Worm (Caenorhabditis elegans) whole organism, L1 larva: ENCODE measurements around the gene lgc-48.

Source experiments
- C34B4.2 ChIP-seq: sonication (generic microtip); optimal IDR thresholded peaks from 2 replicates; lab custom pipeline; 2017; ENCODE audit warnings: mild to moderate bottlenecking, missing genetic modification characterization, missing compliant biosample characterization
- Y116A8C.19 ChIP-seq: sonication (generic microtip); optimal IDR thresholded peaks from 2 replicates; lab custom pipeline; 2016; ENCODE audit warnings: missing compliant biosample characterization, missing genetic modification characterization, borderline replicate concordance
- ama-1 ChIP-seq: fragments of 150-350 bp; optimal IDR thresholded peaks from 2 replicates; lab custom pipeline; 2014
- ceh-82 ChIP-seq, 3 experiments: fragments of 150-350 bp in 1 of 3; sonication (generic microtip) in 2 of 3; optimal IDR thresholded peaks; 2 replicates each; lab custom pipeline; 2014 to 2017; ENCODE audit warnings: missing biosample characterization in 3 of 3, missing genetic modification characterization in 3 of 3
- dpl-1 ChIP-seq, 3 experiments: fragments of 150-350 bp in 2 of 3; sonication (generic microtip) in 1 of 3; optimal IDR thresholded peaks; 2 replicates each; lab custom pipeline; 2014 to 2017; ENCODE audit warnings: missing biosample characterization in 3 of 3, missing genetic modification characterization in 3 of 3, missing genetic modification reagents in 3 of 3
- dsc-1 ChIP-seq: sonication (generic microtip); optimal IDR thresholded peaks from 2 replicates; lab custom pipeline; 2016; ENCODE audit warnings: mild to moderate bottlenecking, missing genetic modification characterization, missing compliant biosample characterization
- efl-3 ChIP-seq: fragments of 200-800 bp; sonication (Bioruptor generic); optimal IDR thresholded peaks from 2 replicates; lab custom pipeline; 2018; ENCODE audit warnings: mild to moderate bottlenecking, missing genetic modification characterization, missing compliant biosample characterization
- egl-27 ChIP-seq, 2 experiments: fragments of 150-350 bp in 1 of 2; sonication (generic microtip); optimal IDR thresholded peaks; 3 replicates each; lab custom pipeline; 2017 to 2018; ENCODE audit warnings: missing biosample characterization in 2 of 2, missing genetic modification characterization in 2 of 2, missing genetic modification reagents in 2 of 2
- elt-2 ChIP-seq: sonication (generic microtip); optimal IDR thresholded peaks from 2 replicates; lab custom pipeline; 2016; ENCODE audit warnings: missing genetic modification characterization, mild to moderate bottlenecking, inconsistent platforms, missing compliant biosample characterization, missing genetic modification reagents
- elt-3 ChIP-seq, 6 experiments: fragments of 150-350 bp in 1 of 6; sonication (generic microtip); optimal IDR thresholded peaks; 2 replicates each; lab custom pipeline; 2017 to 2018; ENCODE audit warnings: missing biosample characterization in 6 of 6, missing genetic modification characterization in 6 of 6, inconsistent platforms in 1 of 6
- ets-5 ChIP-seq: fragments of 200-800 bp; sonication (Bioruptor generic); IDR thresholded peaks from 2 replicates; pipeline ENCODE4 v1.3.6; 2022; ENCODE audit warnings: missing genetic modification characterization, missing compliant biosample characterization
- hlh-17 ChIP-seq: fragments of 200-800 bp; sonication (Bioruptor generic); optimal IDR thresholded peaks from 2 replicates; lab custom pipeline; 2018; ENCODE audit warnings: missing genetic modification characterization, mild to moderate bottlenecking, missing compliant biosample characterization, moderate library complexity, borderline replicate concordance
- hlh-4 ChIP-seq: sonication (generic microtip); optimal IDR thresholded peaks from 2 replicates; lab custom pipeline; 2016; ENCODE audit warnings: mild to moderate bottlenecking, missing genetic modification characterization, missing compliant biosample characterization
- hpl-2 ChIP-seq: fragments of 150-350 bp; optimal IDR thresholded peaks from 2 replicates; lab custom pipeline; 2014; ENCODE audit warnings: missing biosample characterization, missing genetic modification reagents, missing genetic modification characterization
- irx-1 ChIP-seq: sonication (generic microtip); optimal IDR thresholded peaks from 2 replicates; lab custom pipeline; 2016; ENCODE audit warnings: missing genetic modification characterization, missing compliant biosample characterization
- jun-1 ChIP-seq: fragments of 150-350 bp; optimal IDR thresholded peaks from 2 replicates; lab custom pipeline; 2014; ENCODE audit warnings: missing biosample characterization, missing genetic modification reagents, missing genetic modification characterization
- lin-13 ChIP-seq: fragments of 150-350 bp; optimal IDR thresholded peaks from 2 replicates; lab custom pipeline; 2014; ENCODE audit warnings: missing biosample characterization, missing genetic modification reagents, missing genetic modification characterization
- lin-14 ChIP-seq: fragments of 200-800 bp; sonication (Bioruptor generic); optimal IDR thresholded peaks from 2 replicates; lab custom pipeline; 2018; ENCODE audit warnings: mild to moderate bottlenecking, missing genetic modification characterization, moderate library complexity, missing compliant biosample characterization
- lin-15B ChIP-seq: fragments of 150-350 bp; sonication (generic microtip); optimal IDR thresholded peaks from 3 replicates; lab custom pipeline; 2014; ENCODE audit warnings: missing biosample characterization, missing genetic modification characterization
- lin-35 ChIP-seq, 2 experiments: fragments of 150-350 bp; optimal IDR thresholded peaks; 2 replicates each; lab custom pipeline; 2014; ENCODE audit warnings: missing biosample characterization in 2 of 2, missing genetic modification characterization in 2 of 2, missing genetic modification reagents in 2 of 2
- lin-39 ChIP-seq: fragments of 150-350 bp; optimal IDR thresholded peaks from 2 replicates; lab custom pipeline; 2014; ENCODE audit warnings: missing biosample characterization, missing genetic modification reagents, missing genetic modification characterization
- mdl-1 ChIP-seq, 2 experiments: fragments of 150-350 bp; optimal IDR thresholded peaks; 2 replicates each; lab custom pipeline; 2014 to 2017; ENCODE audit warnings: missing biosample characterization in 2 of 2, missing genetic modification characterization in 2 of 2, inconsistent platforms in 1 of 2
- mep-1 ChIP-seq: fragments of 150-350 bp; optimal IDR thresholded peaks from 2 replicates; lab custom pipeline; 2014; ENCODE audit warnings: missing biosample characterization, missing genetic modification characterization
- nhr-11 ChIP-seq: fragments of 150-350 bp; optimal IDR thresholded peaks from 2 replicates; lab custom pipeline; 2014; ENCODE audit warnings: missing biosample characterization, missing genetic modification characterization
- nhr-20 ChIP-seq: sonication (generic microtip); optimal IDR thresholded peaks from 2 replicates; lab custom pipeline; 2016; ENCODE audit warnings: mild to moderate bottlenecking, missing genetic modification characterization, missing compliant biosample characterization
- nhr-237 ChIP-seq: fragments of 150-350 bp; optimal IDR thresholded peaks from 2 replicates; lab custom pipeline; 2014; ENCODE audit warnings: missing biosample characterization, missing genetic modification characterization
- nhr-28 ChIP-seq: fragments of 150-350 bp; optimal IDR thresholded peaks from 2 replicates; lab custom pipeline; 2014; ENCODE audit warnings: missing biosample characterization, missing genetic modification characterization
- nhr-71 ChIP-seq: sonication (generic microtip); optimal IDR thresholded peaks from 2 replicates; lab custom pipeline; 2016; ENCODE audit warnings: mild to moderate bottlenecking, missing genetic modification characterization, moderate library complexity, missing compliant biosample characterization
- nhr-76 ChIP-seq: sonication (generic microtip); optimal IDR thresholded peaks from 2 replicates; lab custom pipeline; 2017; ENCODE audit warnings: missing biosample characterization, missing genetic modification characterization
- nhr-77 ChIP-seq: fragments of 150-350 bp; optimal IDR thresholded peaks from 2 replicates; lab custom pipeline; 2014; ENCODE audit warnings: missing biosample characterization, missing genetic modification characterization
- nhr-84 ChIP-seq: sonication (generic microtip); optimal IDR thresholded peaks from 2 replicates; lab custom pipeline; 2017; ENCODE audit warnings: missing biosample characterization, missing genetic modification characterization
- nhr-85 ChIP-seq: sonication (generic microtip); peaks from one replicate; lab custom pipeline; 2016; ENCODE audit warnings: missing genetic modification characterization, inconsistent platforms, missing compliant biosample characterization
- nhr-90 ChIP-seq: sonication (generic microtip); optimal IDR thresholded peaks from 2 replicates; lab custom pipeline; 2016; ENCODE audit warnings: mild to moderate bottlenecking, missing genetic modification characterization, missing compliant biosample characterization; ENCODE audit not compliant: poor library complexity
- pax-3 ChIP-seq: fragments of 200-800 bp; sonication (Bioruptor generic); optimal IDR thresholded peaks from 2 replicates; lab custom pipeline; 2018; ENCODE audit warnings: mild to moderate bottlenecking, missing genetic modification characterization, moderate library complexity, missing compliant biosample characterization
- pqm-1 ChIP-seq: sonication (generic microtip); optimal IDR thresholded peaks from 3 replicates; lab custom pipeline; 2017; ENCODE audit warnings: missing biosample characterization, missing genetic modification characterization
- snpc-4 ChIP-seq: fragments of 150-350 bp; optimal IDR thresholded peaks from 2 replicates; lab custom pipeline; 2014; ENCODE audit warnings: missing biosample characterization, missing genetic modification characterization
- sptf-1 ChIP-seq: fragments of 150-350 bp; optimal IDR thresholded peaks from 2 replicates; lab custom pipeline; 2014; ENCODE audit warnings: missing biosample characterization, missing genetic modification characterization
- sup-37 ChIP-seq: fragments of 200-800 bp; sonication (Bioruptor generic); optimal IDR thresholded peaks from 2 replicates; lab custom pipeline; 2018; ENCODE audit warnings: mild to moderate bottlenecking, missing genetic modification characterization, missing compliant biosample characterization
- tbx-2 ChIP-seq: sonication (generic microtip); optimal IDR thresholded peaks from 2 replicates; lab custom pipeline; 2016; ENCODE audit warnings: missing genetic modification characterization, missing compliant biosample characterization
- unc-130 ChIP-seq: fragments of 150-350 bp; optimal IDR thresholded peaks from 2 replicates; lab custom pipeline; 2017; ENCODE audit warnings: missing biosample characterization, missing genetic modification characterization, inconsistent platforms
- unc-62 ChIP-seq: fragments of 150-350 bp; optimal IDR thresholded peaks from 2 replicates; lab custom pipeline; 2014; ENCODE audit warnings: missing biosample characterization, missing genetic modification reagents, missing genetic modification characterization
- zip-4 ChIP-seq: fragments of 200-800 bp; sonication (Bioruptor generic); optimal IDR thresholded peaks from 2 replicates; lab custom pipeline; 2018; ENCODE audit warnings: mild to moderate bottlenecking, missing genetic modification characterization, moderate library complexity, missing compliant biosample characterization

Gene lgc-48

DNA sequence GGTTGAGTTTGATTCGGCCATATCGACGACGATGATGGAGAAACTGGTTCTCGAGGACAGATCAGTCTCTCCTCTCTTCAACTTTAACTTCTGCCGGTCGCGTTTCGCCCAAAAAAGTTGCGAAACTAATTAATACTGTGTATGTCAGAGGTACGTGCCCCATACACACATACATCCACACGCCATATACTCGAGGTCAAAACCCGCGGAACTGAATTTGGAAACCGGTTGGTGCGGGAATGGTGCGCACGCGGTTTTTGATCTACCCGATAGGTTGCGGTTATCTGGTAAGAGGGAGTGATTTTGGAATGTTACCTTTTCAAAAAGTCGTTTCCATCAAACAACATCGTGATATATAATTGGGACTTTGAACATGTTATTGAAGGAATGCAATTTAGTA is 40.1 kb downstream of the lgc-48 start, which contains the start of gene ifbp-1 (continued):
- TF ChIP-seq nhr-237 (tag; lab: Kevin White, UChicago) (no peak), ets-5 (GFP tag; lab: Robert Waterston, UW) (no peak), nhr-84 (tag; lab: Kevin White, UChicago) (no peak), zip-4 (GFP tag; lab: Kevin White, UChicago) (peak; percentile 31), lin-14 (GFP tag; lab: Kevin White, UChicago) (peak; percentile 96), hpl-2 (GFP tag; lab: Kevin White, UChicago) (no peak), lin-13 (GFP tag; lab: Kevin White, UChicago) (peak; percentile 63), jun-1 (tag; lab: Kevin White, UChicago) (no peak), nhr-90 (tag; lab: Kevin White, UChicago) (peak; percentile 85), egl-27 (tag; optimal IDR thresholded peaks at IDR 0.05; lab: Kevin White, UChicago) (peak in 1 of 2 experiments; percentile 41), nhr-20 (tag; lab: Kevin White, UChicago) (peak; percentile 89), nhr-77 (tag; lab: Kevin White, UChicago) (no peak), ceh-82 (tag; optimal IDR thresholded peaks at IDR 0.05; lab: Kevin White, UChicago) (peak in 1 of 3 experiments; percentile 19), efl-3 (peak; percentile 26), pqm-1 (no peak), ama-1 (lab: Kevin White, UChicago) (no peak), elt-3 (tag; optimal IDR thresholded peaks at IDR 0.05; lab: Kevin White, UChicago) (peak; percentile 39 to 96 (median 91)), nhr-11 (tag; lab: Kevin White, UChicago) (peak; percentile 26), nhr-76 (tag; lab: Kevin White, UChicago) (no peak), nhr-28 (tag; lab: Kevin White, UChicago) (no peak), sup-37 (GFP tag; lab: Kevin White, UChicago) (no peak), pax-3 (tag; lab: Kevin White, UChicago) (peak; percentile 10), snpc-4 (no peak), C34B4.2 (tag; lab: Kevin White, UChicago) (no peak), irx-1 (tag; lab: Kevin White, UChicago) (peak; percentile 20), hlh-17 (no peak), nhr-71 (tag; lab: Kevin White, UChicago) (peak; percentile 85), mep-1 (tag; lab: Kevin White, UChicago) (peak; percentile 69), sptf-1 (tag; lab: Kevin White, UChicago) (no peak), unc-62 (GFP tag; lab: Kevin White, UChicago) (no peak), dsc-1 (tag; lab: Kevin White, UChicago) (no peak), mdl-1 (tag; optimal IDR thresholded peaks at IDR 0.05; lab: Kevin White, UChicago) (peak in 1 of 2 experiments; percentile 92), Y116A8C.19 (no peak), lin-15B (no peak)

DNA sequence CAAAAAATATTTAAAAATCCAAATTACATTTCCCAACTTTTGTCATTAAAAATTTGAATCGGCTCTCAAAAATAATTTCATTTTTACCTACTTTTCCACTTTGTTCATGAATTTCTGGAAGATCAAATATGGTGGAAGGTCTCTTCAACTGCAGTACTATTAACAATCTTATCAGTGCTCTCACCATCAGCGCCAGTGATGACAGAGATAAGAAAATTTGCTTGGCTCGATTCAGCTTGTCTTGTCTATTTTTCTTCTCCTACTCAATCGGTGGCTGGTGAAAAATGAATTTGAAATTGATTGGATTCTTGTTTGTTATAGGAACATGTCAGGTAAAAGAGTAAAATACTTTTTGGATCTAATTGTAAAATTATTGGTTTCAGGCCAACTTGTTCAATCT is 40.9 kb downstream of the lgc-48 start, which contains the start of gene cpz-2:
cpz-2 (plus strand) TSS at position 210 of the 400 bp plus-strand sequence.
- TF ChIP-seq elt-2 (tag; lab: Kevin White, UChicago) (peak; percentile 56), C34B4.2 (tag; lab: Kevin White, UChicago) (no peak)

- TF ChIP-seq nhr-11 (tag; lab: Kevin White, UChicago) (peak; percentile 1), tbx-2 (tag; lab: Kevin White, UChicago) (no peak)
These were observed 45.8 kb downstream of the lgc-48 start, which contains the start of gene gcy-34 for ce11 chrV:13385798-13386197. TSS of gene gcy-34 (minus strand) at chrV:13385898.

DNA sequence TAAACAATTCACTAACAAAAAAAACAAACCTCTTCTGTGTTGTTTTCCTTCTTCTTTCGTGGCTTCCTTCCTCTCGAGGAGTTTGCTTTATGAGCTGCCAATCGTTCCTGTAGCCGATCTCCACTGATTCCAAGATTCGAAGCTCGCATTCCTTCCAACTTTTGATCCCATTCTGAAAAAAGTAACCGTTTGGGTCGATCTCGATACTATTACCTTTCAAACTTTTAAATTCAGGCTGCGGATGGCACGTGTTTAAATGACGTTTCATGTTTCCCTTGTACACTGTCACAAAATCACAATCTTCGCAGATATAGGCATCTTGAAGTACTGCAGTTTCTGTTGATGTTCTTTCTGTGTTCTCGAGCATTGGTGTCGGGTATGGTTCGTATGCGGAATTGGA is 47.4 kb downstream of the lgc-48 start:
- TF ChIP-seq elt-2 (tag; lab: Kevin White, UChicago) (no peak), efl-3 (no peak), hpl-2 (GFP tag; lab: Kevin White, UChicago) (no peak), hlh-4 (tag; lab: Kevin White, UChicago) (no peak), lin-35 (GFP tag; optimal IDR thresholded peaks at IDR 0.05; lab: Kevin White, UChicago) (no peak), nhr-85 (tag; lab: Kevin White, UChicago) (no peak), jun-1 (tag; lab: Kevin White, UChicago) (no peak), nhr-28 (tag; lab: Kevin White, UChicago) (no peak), lin-39 (tag; lab: Kevin White, UChicago) (no peak), unc-130 (tag; lab: Kevin White, UChicago) (no peak), egl-27 (tag; optimal IDR thresholded peaks at IDR 0.05; lab: Kevin White, UChicago) (no peak), nhr-71 (tag; lab: Kevin White, UChicago) (no peak), C34B4.2 (tag; lab: Kevin White, UChicago) (no peak), zip-4 (GFP tag; lab: Kevin White, UChicago) (no peak), nhr-20 (tag; lab: Kevin White, UChicago) (no peak), ama-1 (lab: Kevin White, UChicago) (no peak), dpl-1 (GFP tag; optimal IDR thresholded peaks at IDR 0.05; lab: Kevin White, UChicago) (no peak), pax-3 (tag; lab: Kevin White, UChicago) (no peak), mdl-1 (tag; optimal IDR thresholded peaks at IDR 0.05; lab: Kevin White, UChicago) (no peak)
